Worm (Caenorhabditis elegans): ENCODE measurements around the gene Y11D7A.10.

Gene Y11D7A.10

DNA sequence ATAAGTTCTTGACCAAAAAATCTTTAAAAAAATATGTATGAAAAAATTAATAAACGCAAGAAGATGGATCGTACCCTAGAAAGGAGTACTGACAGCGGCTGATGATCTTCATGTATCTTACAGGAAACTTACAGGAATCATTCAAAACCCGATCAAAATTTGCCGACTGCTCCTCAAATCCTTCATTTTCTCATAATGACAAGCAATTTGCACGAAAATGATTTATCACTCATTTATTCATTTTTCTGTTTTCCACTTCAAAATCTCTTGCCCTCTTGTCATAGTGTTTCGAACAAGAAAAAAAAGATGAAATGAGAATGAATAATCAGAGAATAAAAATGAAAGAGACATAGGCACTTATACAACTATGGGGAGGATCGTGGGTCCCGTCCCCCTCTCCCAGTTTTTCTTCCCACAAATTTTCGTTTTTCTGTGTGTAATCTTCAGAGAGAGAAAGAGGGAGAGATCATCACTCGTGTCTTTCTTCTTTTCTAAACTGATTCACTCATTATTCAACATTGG lies 14.5 kb upstream of the Y11D7A.10 start, which contains the start of gene nmy-3:
Gene nmy-3, plus strand, starts transcription at position 472 of the 522 bp plus-strand sequence.
- no peak for TF ChIP-seq T22C8.4 (GFP tag; IDR thresholded peaks at IDR 0.05)
- no peak for TF ChIP-seq tab-1 (GFP tag; IDR thresholded peaks at IDR 0.05)
- TF ChIP-seq flt-1 (GFP tag; IDR thresholded peaks at IDR 0.05), result no peak
- no peak for TF ChIP-seq ztf-29 (GFP tag; IDR thresholded peaks at IDR 0.05)
- TF ChIP-seq med-1 (GFP tag; optimal IDR thresholded peaks at IDR 0.05; ENCODE audit: insufficient read depth), result no peak
- no peak for TF ChIP-seq cog-1 (tag; optimal IDR thresholded peaks at IDR 0.05)

DNA sequence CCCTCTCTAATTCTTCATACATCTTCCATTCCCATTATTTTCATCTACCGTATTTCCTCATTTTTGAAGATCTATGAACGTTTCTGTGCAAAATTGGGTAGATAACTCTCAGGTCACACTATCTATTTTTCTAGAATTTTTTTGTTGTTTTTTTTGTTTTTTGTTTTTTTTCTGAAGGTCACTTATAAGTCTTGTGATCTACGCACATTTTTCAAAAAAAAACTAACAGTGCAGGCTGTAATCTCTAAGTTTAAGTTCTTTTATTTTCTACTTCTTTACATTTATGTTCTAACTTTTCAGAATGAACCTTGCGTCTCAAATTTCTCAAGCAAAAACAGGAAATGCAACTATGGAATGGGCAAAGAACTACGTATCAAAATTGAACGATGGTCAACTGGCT lies 10.2 kb upstream of the Y11D7A.10 start, which contains the start of gene flh-3:
Gene flh-3, plus strand, starts transcription at position 301 of the 400 bp plus-strand sequence.
- TF ChIP-seq ztf-29 (GFP tag; IDR thresholded peaks at IDR 0.05) (no peak), ref-1 (GFP tag; conservative IDR thresholded peaks at IDR 0.05) (no peak), ztf-23 (GFP tag; IDR thresholded peaks at IDR 0.05) (no peak), med-1 (GFP tag; optimal IDR thresholded peaks at IDR 0.05; ENCODE audit: insufficient read depth) (no peak), T22C8.4 (GFP tag; IDR thresholded peaks at IDR 0.05) (no peak), flt-1 (GFP tag; IDR thresholded peaks at IDR 0.05) (no peak), tab-1 (GFP tag; IDR thresholded peaks at IDR 0.05) (no peak), klf-2 (GFP tag; conservative IDR thresholded peaks at IDR 0.05) (no peak), cog-1 (tag; optimal IDR thresholded peaks at IDR 0.05) (no peak)

DNA sequence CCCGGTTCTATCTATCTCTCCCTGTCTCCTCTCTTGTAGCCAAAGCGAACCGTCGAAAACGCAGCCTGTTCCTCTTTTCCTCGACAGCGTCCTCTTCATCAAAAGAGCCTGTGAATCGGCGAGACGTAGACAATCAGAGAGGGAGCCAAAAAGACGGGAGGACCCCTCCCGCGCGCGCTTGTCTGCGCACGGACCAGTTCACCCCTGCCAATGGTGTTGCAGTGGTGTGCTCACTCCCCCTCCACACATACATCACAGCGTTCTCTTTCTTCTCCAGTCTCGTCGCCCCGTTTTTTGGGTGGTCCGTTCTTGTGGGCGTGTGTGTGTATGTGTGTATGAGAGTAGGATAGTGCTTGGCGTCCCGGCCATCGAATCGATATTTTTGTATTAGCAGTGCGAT lies 9.3 kb upstream of the Y11D7A.10 start:
- no peak for TF ChIP-seq klf-2 (GFP tag; conservative IDR thresholded peaks at IDR 0.05)
- TF ChIP-seq ztf-29 (GFP tag; IDR thresholded peaks at IDR 0.05), result no peak
- TF ChIP-seq ref-1 (GFP tag; conservative IDR thresholded peaks at IDR 0.05), result no peak
- TF ChIP-seq cog-1 (tag; optimal IDR thresholded peaks at IDR 0.05), result no peak
- peak; percentile 66; the same call in 1 of the 2 replicates for TF ChIP-seq flt-1 (GFP tag; IDR thresholded peaks at IDR 0.05)
- TF ChIP-seq ztf-23 (GFP tag; IDR thresholded peaks at IDR 0.05), result no peak
- TF ChIP-seq T22C8.4 (GFP tag; IDR thresholded peaks at IDR 0.05), result no peak
- TF ChIP-seq med-1 (GFP tag; optimal IDR thresholded peaks at IDR 0.05; ENCODE audit: insufficient read depth), result no peak
- peak; percentile 68; the same call in 1 of the 2 replicates for TF ChIP-seq tab-1 (GFP tag; IDR thresholded peaks at IDR 0.05)

DNA sequence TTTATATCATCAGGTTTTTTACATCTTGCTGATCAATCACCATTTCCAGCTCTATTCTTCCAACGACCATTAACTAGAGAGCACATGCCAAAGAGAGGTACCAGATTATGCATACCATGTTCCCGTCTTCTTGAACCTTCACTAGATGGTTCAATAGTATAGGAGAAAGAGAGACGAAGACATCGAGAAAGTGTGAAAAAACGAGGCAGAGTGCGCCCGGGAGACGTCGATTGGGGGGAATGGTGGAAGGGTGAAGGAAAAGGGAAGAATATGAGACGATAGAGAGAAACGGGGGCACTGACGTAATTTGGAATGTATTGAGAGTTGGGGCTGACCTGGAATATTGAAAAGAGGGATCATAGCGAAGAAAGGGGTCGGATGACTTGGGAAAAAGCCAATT lies 8.0 kb upstream of the Y11D7A.10 start:
- TF ChIP-seq med-1 (GFP tag; optimal IDR thresholded peaks at IDR 0.05; ENCODE audit: insufficient read depth) (no peak), klf-2 (GFP tag; conservative IDR thresholded peaks at IDR 0.05) (no peak), tab-1 (GFP tag; IDR thresholded peaks at IDR 0.05) (no peak), flt-1 (GFP tag; IDR thresholded peaks at IDR 0.05) (no peak), ztf-23 (GFP tag; IDR thresholded peaks at IDR 0.05) (no peak), ztf-29 (GFP tag; IDR thresholded peaks at IDR 0.05) (no peak), ref-1 (GFP tag; conservative IDR thresholded peaks at IDR 0.05) (no peak), T22C8.4 (GFP tag; IDR thresholded peaks at IDR 0.05) (no peak), cog-1 (tag; optimal IDR thresholded peaks at IDR 0.05) (no peak)

DNA sequence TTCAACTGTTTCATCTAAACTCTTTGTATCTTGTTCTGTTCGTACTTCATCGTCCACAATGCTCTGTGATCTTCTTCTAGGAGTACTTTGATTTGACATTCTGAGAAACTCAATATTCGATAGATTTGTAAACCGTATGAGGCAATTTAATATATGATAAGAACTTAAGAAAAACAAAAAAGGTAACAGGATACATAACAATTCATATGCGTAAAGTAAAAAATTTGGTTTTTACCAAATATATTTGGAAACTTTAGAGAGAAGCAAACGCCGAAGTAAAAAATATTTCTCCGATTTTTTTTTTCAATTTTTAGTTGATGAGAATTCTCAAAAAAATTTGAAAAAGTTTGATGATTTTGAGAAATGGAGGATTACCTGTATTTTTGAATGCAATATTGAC lies 6.9 kb upstream of the Y11D7A.10 start, which contains the start of gene Y11D7A.19:
Gene Y11D7A.19, minus strand, starts transcription at position 101 of the 400 bp plus-strand sequence.
- TF ChIP-seq cog-1 (tag; optimal IDR thresholded peaks at IDR 0.05) (no peak), med-1 (GFP tag; optimal IDR thresholded peaks at IDR 0.05; ENCODE audit: insufficient read depth) (no peak)

DNA sequence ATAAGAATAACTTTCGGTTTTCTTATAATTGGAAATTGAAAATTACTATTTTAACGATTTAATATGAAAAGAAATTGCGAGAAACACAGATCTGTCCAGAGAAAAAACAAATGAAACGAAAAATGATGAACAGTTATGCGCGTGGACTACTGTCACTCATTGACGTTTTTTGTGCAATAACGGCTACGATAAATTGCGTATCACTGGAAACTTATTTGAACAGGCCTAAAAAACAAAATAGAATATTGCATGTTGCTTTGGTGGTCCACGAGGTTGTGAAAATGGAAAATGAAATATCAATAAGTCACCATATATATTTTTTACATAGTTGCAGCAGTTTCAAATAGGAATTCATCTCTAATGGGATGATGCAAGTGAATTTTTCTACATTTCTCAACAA lies 4.9 kb upstream of the Y11D7A.10 start:
- TF ChIP-seq med-1 (GFP tag; optimal IDR thresholded peaks at IDR 0.05; ENCODE audit: insufficient read depth) (no peak), ref-1 (GFP tag; conservative IDR thresholded peaks at IDR 0.05) (no peak), cog-1 (tag; optimal IDR thresholded peaks at IDR 0.05) (no peak), ztf-29 (GFP tag; IDR thresholded peaks at IDR 0.05) (no peak), T22C8.4 (GFP tag; IDR thresholded peaks at IDR 0.05) (no peak), flt-1 (GFP tag; IDR thresholded peaks at IDR 0.05) (no peak), klf-2 (GFP tag; conservative IDR thresholded peaks at IDR 0.05) (no peak), ztf-23 (GFP tag; IDR thresholded peaks at IDR 0.05) (no peak), tab-1 (GFP tag; IDR thresholded peaks at IDR 0.05) (no peak)

DNA sequence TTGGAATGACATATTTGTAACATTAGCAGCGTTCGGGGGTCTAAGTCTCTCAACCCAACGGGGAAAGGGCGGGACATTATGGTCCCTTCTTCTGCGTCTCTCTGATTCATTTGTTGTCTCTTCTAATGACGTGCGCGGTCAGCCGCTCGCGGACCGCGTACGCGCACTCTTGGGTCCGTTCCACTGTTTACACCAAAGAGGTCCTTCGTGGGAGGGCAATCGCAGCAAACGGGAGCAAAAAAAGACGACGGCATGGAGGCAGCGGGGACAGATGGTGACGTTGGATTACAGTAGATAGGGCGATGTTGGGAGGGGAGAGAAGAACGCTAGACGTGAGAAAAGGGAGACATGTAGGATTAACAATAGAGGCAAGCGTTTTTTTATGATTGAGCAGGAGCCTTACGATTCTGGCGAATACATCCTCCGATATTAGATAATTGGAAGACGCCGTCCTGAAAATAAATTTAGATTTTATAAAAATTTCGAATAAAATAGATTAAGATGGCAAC lies 4.3 kb upstream of the Y11D7A.10 start, which contains the start of gene flh-1:
Gene flh-1, minus strand, starts transcription at position 459 of the 509 bp plus-strand sequence.
- TF ChIP-seq flt-1 (GFP tag; IDR thresholded peaks at IDR 0.05) (peak; percentile 76), klf-2 (GFP tag; conservative IDR thresholded peaks at IDR 0.05) (no peak), tab-1 (GFP tag; IDR thresholded peaks at IDR 0.05) (peak; percentile 63; the same call in 1 of the 2 replicates)

DNA sequence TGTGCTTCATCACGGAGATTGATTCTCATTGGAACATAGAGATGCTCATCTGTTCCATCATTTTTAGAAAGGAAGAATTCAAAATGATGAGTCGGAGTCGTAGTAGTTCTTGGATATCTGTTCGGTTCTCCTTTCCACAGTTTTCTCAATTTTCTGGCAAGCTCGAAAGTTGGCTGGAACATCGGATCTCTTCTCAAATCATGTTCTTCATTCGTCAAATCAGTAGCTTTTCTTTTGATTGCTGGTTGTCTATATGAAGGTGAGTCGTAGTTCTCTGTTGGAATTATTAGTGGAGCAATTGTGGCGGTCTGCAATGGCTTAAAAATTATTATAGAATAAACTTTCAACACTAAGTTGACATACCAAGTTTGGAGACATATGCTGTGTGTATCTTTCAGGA lies 2.7 kb upstream of the Y11D7A.10 start:
- TF ChIP-seq med-1 (GFP tag; optimal IDR thresholded peaks at IDR 0.05; ENCODE audit: insufficient read depth) (no peak), T22C8.4 (GFP tag; IDR thresholded peaks at IDR 0.05) (no peak), cog-1 (tag; optimal IDR thresholded peaks at IDR 0.05) (no peak), flt-1 (GFP tag; IDR thresholded peaks at IDR 0.05) (no peak), ref-1 (GFP tag; conservative IDR thresholded peaks at IDR 0.05) (no peak), ztf-29 (GFP tag; IDR thresholded peaks at IDR 0.05) (no peak), klf-2 (GFP tag; conservative IDR thresholded peaks at IDR 0.05) (no peak), tab-1 (GFP tag; IDR thresholded peaks at IDR 0.05) (no peak), ztf-23 (GFP tag; IDR thresholded peaks at IDR 0.05) (no peak)

DNA sequence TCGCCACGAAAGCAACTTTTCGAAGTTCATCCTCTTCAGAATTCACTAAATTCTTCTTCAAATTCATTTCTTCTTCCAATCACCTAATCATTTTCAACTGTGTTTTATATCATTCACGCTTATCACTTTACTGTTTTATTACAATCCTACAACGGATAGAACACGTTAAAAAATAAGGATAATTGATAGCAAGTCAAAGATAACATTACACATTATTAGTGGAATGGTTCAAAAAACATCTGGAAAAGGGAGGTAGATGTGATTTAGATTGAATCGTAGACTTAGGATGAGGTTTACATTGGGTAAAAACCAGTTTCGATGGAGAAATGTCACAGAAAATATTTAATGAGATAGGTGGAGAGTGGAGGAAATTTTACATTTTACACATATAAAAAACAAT lies 2.1 kb upstream of the Y11D7A.10 start, which contains the start of gene col-120:
Gene col-120, minus strand, starts transcription at position 101 of the 400 bp plus-strand sequence.
- no peak for TF ChIP-seq ztf-29 (GFP tag; IDR thresholded peaks at IDR 0.05)
- TF ChIP-seq ztf-23 (GFP tag; IDR thresholded peaks at IDR 0.05), result no peak
- no peak for TF ChIP-seq flt-1 (GFP tag; IDR thresholded peaks at IDR 0.05)
- no peak for TF ChIP-seq med-1 (GFP tag; optimal IDR thresholded peaks at IDR 0.05; ENCODE audit: insufficient read depth)
- no peak for TF ChIP-seq T22C8.4 (GFP tag; IDR thresholded peaks at IDR 0.05)
- TF ChIP-seq ref-1 (GFP tag; conservative IDR thresholded peaks at IDR 0.05), result no peak
- TF ChIP-seq tab-1 (GFP tag; IDR thresholded peaks at IDR 0.05), result no peak
- TF ChIP-seq cog-1 (tag; optimal IDR thresholded peaks at IDR 0.05), result no peak
- no peak for TF ChIP-seq klf-2 (GFP tag; conservative IDR thresholded peaks at IDR 0.05)

DNA sequence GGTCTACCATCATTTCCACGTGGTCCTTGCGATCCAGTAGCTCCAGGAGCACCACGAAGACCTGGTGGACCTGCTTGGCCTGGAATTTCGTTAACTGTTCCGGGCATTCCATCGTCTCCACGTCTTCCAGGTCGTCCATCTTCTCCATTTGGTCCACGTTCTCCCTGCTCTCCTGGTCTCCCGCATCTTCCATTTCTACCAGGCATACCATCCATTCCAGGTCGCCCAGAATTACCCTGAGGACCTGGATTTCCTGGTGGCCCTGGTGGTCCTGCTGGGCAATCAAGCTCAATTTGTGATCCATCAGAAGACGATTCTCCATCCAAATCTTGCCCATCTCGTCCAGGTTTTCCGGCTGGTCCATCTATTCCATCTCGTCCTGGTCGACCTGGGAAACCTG lies 1.3 kb upstream of the Y11D7A.10 start:
- no peak for TF ChIP-seq flt-1 (GFP tag; IDR thresholded peaks at IDR 0.05)

Data from whole organism, midembryonic.